Worm (Caenorhabditis elegans): ENCODE data around the gene scl-23.

DNA sequence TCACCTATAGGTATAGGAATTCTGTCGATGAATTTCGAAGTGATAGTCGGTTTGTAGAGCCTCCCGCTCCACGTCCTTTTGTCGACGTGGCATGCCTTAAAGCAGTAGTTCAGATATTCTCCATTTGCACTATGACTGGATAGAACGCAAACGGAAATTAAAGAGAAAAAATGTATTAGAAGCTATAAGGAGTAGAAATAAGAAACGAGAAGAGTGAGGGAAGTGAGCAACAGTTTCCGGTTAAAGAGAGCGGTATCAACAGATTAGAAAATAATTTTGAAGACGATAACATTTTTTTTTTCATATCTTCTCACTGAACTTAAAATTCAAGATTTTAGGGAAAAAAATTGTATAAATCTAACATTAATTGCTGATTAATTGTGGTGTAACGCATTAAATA, 36.4 kb downstream of the scl-23 start, which contains the start of gene T05C7.4:
- TF ChIP-seq nfyb-1 (GFP tag; IDR thresholded peaks at IDR 0.05) = no peak
- no peak for TF ChIP-seq madf-6 (GFP tag; IDR thresholded peaks at IDR 0.05)
- no peak for TF ChIP-seq lin-35 (GFP tag; optimal IDR thresholded peaks at IDR 0.05)
- no peak for TF ChIP-seq ztf-3 (GFP tag; optimal IDR thresholded peaks at IDR 0.05)
- TF ChIP-seq F10E7.11 (tag; optimal IDR thresholded peaks at IDR 0.05) = no peak
